Worm (Caenorhabditis elegans) whole organism, L4 larva: ENCODE data around the gene cal-4.
A peak's percentile ranks its signal among the peaks of the same experiment; 100 is the strongest.

Experiments used
- T20F7.1 ChIP-seq: fragments of 200-800 bp; sonication (Bioruptor generic); optimal IDR thresholded peaks from 2 replicates; lab custom pipeline; 2018; ENCODE audit warnings: mild to moderate bottlenecking, missing genetic modification characterization, missing compliant biosample characterization
- Y105C5A.15 ChIP-seq: fragments of 200-800 bp; sonication (Bioruptor generic); IDR thresholded peaks from 2 replicates; pipeline ENCODE4 v1.3.6; 2022; ENCODE audit warnings: missing genetic modification characterization, missing compliant biosample characterization
- Y48G9A.11 ChIP-seq: fragments of 200-800 bp; sonication (Bioruptor generic); IDR thresholded peaks from 2 replicates; pipeline ENCODE4 v1.3.6; 2022; ENCODE audit warnings: missing genetic modification reagents, missing genetic modification characterization, missing compliant biosample characterization
- ZK546.5 ChIP-seq, 2 experiments: sonication (generic microtip); optimal IDR thresholded peaks; 2 replicates each; lab custom pipeline; 2017; ENCODE audit warnings: missing biosample characterization in 2 of 2, missing genetic modification characterization in 2 of 2
- aly-2 ChIP-seq: sonication (generic microtip); optimal IDR thresholded peaks from 2 replicates; lab custom pipeline; 2018; ENCODE audit warnings: missing biosample characterization, missing genetic modification characterization
- attf-4 ChIP-seq: sonication (generic microtip); optimal IDR thresholded peaks from 3 replicates; lab custom pipeline; 2017; ENCODE audit warnings: missing biosample characterization, missing genetic modification characterization
- ceh-32 ChIP-seq: sonication (generic microtip); optimal IDR thresholded peaks from 2 replicates; lab custom pipeline; 2016; ENCODE audit warnings: mild to moderate bottlenecking, missing genetic modification characterization, missing compliant biosample characterization; ENCODE audit not compliant: poor library complexity
- ceh-44 ChIP-seq: fragments of 200-800 bp; sonication (Bioruptor generic); IDR thresholded peaks from 2 replicates; pipeline ENCODE4 v1.3.6; 2022; ENCODE audit warnings: missing genetic modification reagents, missing genetic modification characterization, missing compliant biosample characterization
- ceh-62 ChIP-seq: sonication (generic microtip); optimal IDR thresholded peaks from 2 replicates; lab custom pipeline; 2017; ENCODE audit warnings: missing biosample characterization, missing genetic modification characterization
- ceh-82 ChIP-seq: sonication (generic microtip); optimal IDR thresholded peaks from 2 replicates; lab custom pipeline; 2017; ENCODE audit warnings: missing biosample characterization, missing genetic modification characterization
- ces-1 ChIP-seq: fragments of 150-350 bp; sonication (generic microtip); optimal IDR thresholded peaks from 4 replicates; lab custom pipeline; 2014; ENCODE audit warnings: missing biosample characterization, missing genetic modification reagents, missing genetic modification characterization
- cey-2 ChIP-seq: sonication (generic microtip); optimal IDR thresholded peaks from 3 replicates; lab custom pipeline; 2017; ENCODE audit warnings: missing genetic modification characterization, mild to moderate bottlenecking, missing compliant biosample characterization, antibody characterized with exemption, borderline replicate concordance; ENCODE audit not compliant: insufficient read depth
- ctbp-1 ChIP-seq: fragments of 200-800 bp; sonication (Bioruptor generic); IDR thresholded peaks from 2 replicates; pipeline ENCODE4 v1.3.6; 2022; ENCODE audit warnings: missing genetic modification reagents, missing genetic modification characterization, missing compliant biosample characterization
- daf-12 ChIP-seq: fragments of 150-350 bp; optimal IDR thresholded peaks from 2 replicates; lab custom pipeline; 2014; ENCODE audit warnings: missing biosample characterization, missing genetic modification reagents, missing genetic modification characterization
- dmd-8 ChIP-seq: fragments of 200-800 bp; sonication (Bioruptor generic); IDR thresholded peaks from 2 replicates; pipeline ENCODE4 v1.3.6; 2022; ENCODE audit warnings: missing genetic modification characterization, missing compliant biosample characterization
- dpl-1 ChIP-seq: fragments of 150-350 bp; optimal IDR thresholded peaks from 2 replicates; lab custom pipeline; 2014; ENCODE audit warnings: missing biosample characterization, missing genetic modification reagents, missing genetic modification characterization
- dve-1 ChIP-seq: sonication (generic microtip); optimal IDR thresholded peaks from 2 replicates; lab custom pipeline; 2017; ENCODE audit warnings: antibody characterized with exemption, mild to moderate bottlenecking, missing genetic modification characterization, missing compliant biosample characterization; ENCODE audit not compliant: insufficient read depth
- egl-43 ChIP-seq: fragments of 200-800 bp; sonication (Bioruptor generic); IDR thresholded peaks from 2 replicates; pipeline ENCODE4 v1.3.6; 2022; ENCODE audit warnings: missing genetic modification reagents, missing genetic modification characterization, missing compliant biosample characterization
- fkh-10 ChIP-seq: fragments of 150-350 bp; optimal IDR thresholded peaks from 2 replicates; lab custom pipeline; 2014; ENCODE audit warnings: missing biosample characterization, missing genetic modification reagents, missing genetic modification characterization
- fos-1 ChIP-seq: fragments of 150-350 bp; optimal IDR thresholded peaks from 2 replicates; lab custom pipeline; 2014; ENCODE audit warnings: missing biosample characterization, missing genetic modification characterization
- hmg-1.1 ChIP-seq: fragments of 200-800 bp; sonication (Bioruptor generic); IDR thresholded peaks from 2 replicates; pipeline ENCODE4 v1.3.6; 2022; ENCODE audit warnings: missing genetic modification reagents, missing genetic modification characterization, missing compliant biosample characterization
- jun-1 ChIP-seq: fragments of 150-350 bp; optimal IDR thresholded peaks from 2 replicates; lab custom pipeline; 2014; ENCODE audit warnings: missing biosample characterization, missing genetic modification reagents, missing genetic modification characterization
- lim-7 ChIP-seq: fragments of 200-800 bp; sonication (Bioruptor generic); IDR thresholded peaks from 2 replicates; pipeline ENCODE4 v1.3.6; 2022; ENCODE audit warnings: missing genetic modification characterization, missing compliant biosample characterization
- lin-15B ChIP-seq: fragments of 150-350 bp; sonication (generic microtip); optimal IDR thresholded peaks from 3 replicates; lab custom pipeline; 2014; ENCODE audit warnings: missing biosample characterization, missing genetic modification characterization
- lin-39 ChIP-seq: fragments of 150-350 bp; optimal IDR thresholded peaks from 2 replicates; lab custom pipeline; 2014; ENCODE audit warnings: missing biosample characterization, missing genetic modification reagents, missing genetic modification characterization
- lsy-2 ChIP-seq, 2 experiments: fragments of 150-350 bp in 1 of 2; sonication (generic microtip) in 1 of 2; optimal IDR thresholded peaks; 2 replicates each; lab custom pipeline; 2014 to 2017; ENCODE audit warnings: missing biosample characterization in 2 of 2, missing genetic modification characterization in 2 of 2
- madf-9 ChIP-seq: fragments of 200-800 bp; sonication (Bioruptor generic); conservative IDR thresholded peaks from 2 replicates; pipeline ENCODE4 v1.3.6; 2022; ENCODE audit warnings: missing genetic modification reagents, missing genetic modification characterization, missing compliant biosample characterization
- mdl-1 ChIP-seq, 2 experiments: fragments of 150-350 bp in 1 of 2; sonication (generic microtip) in 1 of 2; optimal IDR thresholded peaks; 2 replicates each; lab custom pipeline; 2014 to 2017; ENCODE audit warnings: missing biosample characterization in 2 of 2, missing genetic modification characterization in 2 of 2
- mdt-29 ChIP-seq: fragments of 200-800 bp; sonication (Bioruptor generic); IDR thresholded peaks from 2 replicates; pipeline ENCODE4 v1.3.6; 2022; ENCODE audit warnings: missing genetic modification reagents, missing genetic modification characterization, missing compliant biosample characterization
- mep-1 ChIP-seq: fragments of 150-350 bp; sonication (generic microtip); optimal IDR thresholded peaks from 3 replicates; lab custom pipeline; 2014; ENCODE audit warnings: missing biosample characterization, missing genetic modification characterization
- mes-2 ChIP-seq: sonication (generic microtip); optimal IDR thresholded peaks from 2 replicates; lab custom pipeline; 2016; ENCODE audit warnings: missing genotype, mild to moderate bottlenecking, missing genetic modification characterization, missing compliant biosample characterization; ENCODE audit not compliant: poor library complexity, severe bottlenecking
- mxl-3 ChIP-seq: fragments of 200-800 bp; sonication (Bioruptor generic); optimal IDR thresholded peaks from 2 replicates; lab custom pipeline; 2018; ENCODE audit warnings: mild to moderate bottlenecking, missing genetic modification characterization, missing compliant biosample characterization
- nhr-11 ChIP-seq: fragments of 150-350 bp; optimal IDR thresholded peaks from 2 replicates; lab custom pipeline; 2014; ENCODE audit warnings: missing biosample characterization, missing genetic modification characterization
- nhr-237 ChIP-seq: sonication (generic microtip); optimal IDR thresholded peaks from 2 replicates; lab custom pipeline; 2017; ENCODE audit warnings: missing biosample characterization, missing genetic modification characterization
- php-3 ChIP-seq: fragments of 200-800 bp; sonication (Bioruptor generic); IDR thresholded peaks from 2 replicates; pipeline ENCODE4 v1.3.6; 2022; ENCODE audit warnings: missing genetic modification reagents, missing genetic modification characterization, missing compliant biosample characterization
- rbr-2 ChIP-seq: sonication (generic microtip); optimal IDR thresholded peaks from 2 replicates; lab custom pipeline; 2016; ENCODE audit warnings: missing genotype, missing genetic modification characterization, missing compliant biosample characterization
- set-16 ChIP-seq: fragments of 200-800 bp; sonication (Bioruptor generic); IDR thresholded peaks from 2 replicates; pipeline ENCODE4 v1.3.6; 2022; ENCODE audit warnings: missing genetic modification reagents, missing genetic modification characterization, missing compliant biosample characterization
- skn-1 ChIP-seq: fragments of 150-350 bp; optimal IDR thresholded peaks from 2 replicates; lab custom pipeline; 2014; ENCODE audit warnings: missing biosample characterization, missing genetic modification characterization
- snpc-1.2 ChIP-seq: fragments of 200-800 bp; sonication (Bioruptor generic); IDR thresholded peaks from 2 replicates; pipeline ENCODE4 v1.3.6; 2022; ENCODE audit warnings: missing genetic modification reagents, missing genetic modification characterization, missing compliant biosample characterization
- snpc-4 ChIP-seq: fragments of 150-350 bp; optimal IDR thresholded peaks from 2 replicates; lab custom pipeline; 2014; ENCODE audit warnings: missing biosample characterization, missing genetic modification characterization
- spr-1 ChIP-seq: sonication (generic microtip); optimal IDR thresholded peaks from 2 replicates; lab custom pipeline; 2016; ENCODE audit warnings: mild to moderate bottlenecking, missing genetic modification characterization, missing compliant biosample characterization
- tra-1 ChIP-seq: fragments of 200-800 bp; sonication (Bioruptor generic); IDR thresholded peaks from 2 replicates; pipeline ENCODE4 v1.3.6; 2022; ENCODE audit warnings: missing genetic modification reagents, missing genetic modification characterization, missing compliant biosample characterization
- unc-39 ChIP-seq: sonication (generic microtip); optimal IDR thresholded peaks from 2 replicates; lab custom pipeline; 2017; ENCODE audit warnings: missing biosample characterization, missing genetic modification characterization
- ztf-7 ChIP-seq: fragments of 150-350 bp; optimal IDR thresholded peaks from 2 replicates; lab custom pipeline; 2014; ENCODE audit warnings: missing biosample characterization, missing genetic modification characterization

The cal-4 gene

ce11 chrIV:10499948-10500356, 21.3 kb upstream of the cal-4 start (continued):
- no peak for TF ChIP-seq ceh-44
- TF ChIP-seq ces-1 (GFP tag; lab: Kevin White, UChicago): no peak
- TF ChIP-seq cey-2 (tag; lab: Kevin White, UChicago): no peak
- no peak for TF ChIP-seq spr-1
- TF ChIP-seq fos-1 (tag; lab: Kevin White, UChicago): no peak
- peak; percentile 63 to 65 for TF ChIP-seq lsy-2 (tag; optimal IDR thresholded peaks at IDR 0.05; lab: Kevin White, UChicago)
- no peak for TF ChIP-seq dmd-8
- TF ChIP-seq ztf-7 (tag; lab: Kevin White, UChicago): no peak
- peak; percentile 48; the same call in 1 of the 2 replicates for TF ChIP-seq tra-1
- peak; percentile 71 for TF ChIP-seq hmg-1.1
- TF ChIP-seq lim-7 (GFP tag; lab: Robert Waterston, UW): no peak
- TF ChIP-seq madf-9 (GFP tag; lab: Robert Waterston, UW): no peak
- no peak for TF ChIP-seq dpl-1 (GFP tag; lab: Kevin White, UChicago)
- no peak for TF ChIP-seq skn-1
- no peak for TF ChIP-seq jun-1 (tag; lab: Kevin White, UChicago)
- peak; percentile 74 for TF ChIP-seq ctbp-1
- TF ChIP-seq php-3 (GFP tag; lab: Robert Waterston, UW): no peak
- TF ChIP-seq mes-2 (tag; lab: Kevin White, UChicago): peak; percentile 31
- no peak for TF ChIP-seq ceh-82 (tag; lab: Kevin White, UChicago)
- peak; percentile 12 for TF ChIP-seq mxl-3 (GFP tag; lab: Kevin White, UChicago)
- no peak for TF ChIP-seq lin-15B (tag; lab: Kevin White, UChicago)
- TF ChIP-seq mdt-29: no peak
- TF ChIP-seq nhr-237 (tag; lab: Kevin White, UChicago): no peak
- TF ChIP-seq Y105C5A.15 (GFP tag; lab: Robert Waterston, UW): no peak
- no peak for TF ChIP-seq aly-2 (tag; lab: Kevin White, UChicago)
- TF ChIP-seq egl-43 (GFP tag; lab: Robert Waterston, UW): 0 out of 2 replicates have a peak, but pooled peaks have one; percentile 60
- no peak for TF ChIP-seq ceh-62 (tag; lab: Kevin White, UChicago)
- peak; percentile 69 for TF ChIP-seq set-16 (GFP tag; lab: Robert Waterston, UW)
- no peak for TF ChIP-seq T20F7.1 (GFP tag; lab: Kevin White, UChicago)
- TF ChIP-seq nhr-11 (tag; lab: Kevin White, UChicago): peak; percentile 42
- TF ChIP-seq mdl-1 (tag; optimal IDR thresholded peaks at IDR 0.05; lab: Kevin White, UChicago): peak in 1 of 2 experiments; percentile 54
- peak; percentile 73 for TF ChIP-seq rbr-2 (tag; lab: Kevin White, UChicago)
- TF ChIP-seq, all 104 proteins: peak for 24

- TF ChIP-seq attf-4 (tag; lab: Kevin White, UChicago): no peak
- TF ChIP-seq ZK546.5 (tag; optimal IDR thresholded peaks at IDR 0.05; lab: Kevin White, UChicago): no peak
- no peak for TF ChIP-seq snpc-1.2 (GFP tag; lab: Robert Waterston, UW)
- no peak for TF ChIP-seq nhr-11 (tag; lab: Kevin White, UChicago)
- TF ChIP-seq snpc-4 (tag; lab: Kevin White, UChicago): no peak
- no peak for TF ChIP-seq daf-12 (tag; lab: Kevin White, UChicago)
- no peak for TF ChIP-seq dve-1
- no peak for TF ChIP-seq mep-1
- no peak for TF ChIP-seq ceh-32
- TF ChIP-seq lin-39 (tag; lab: Kevin White, UChicago): no peak
- TF ChIP-seq fos-1 (tag; lab: Kevin White, UChicago): no peak
- no peak for TF ChIP-seq ztf-7 (tag; lab: Kevin White, UChicago)
- no peak for TF ChIP-seq nhr-237 (tag; lab: Kevin White, UChicago)
- TF ChIP-seq unc-39 (tag; lab: Kevin White, UChicago): no peak
- no peak for TF ChIP-seq cey-2 (tag; lab: Kevin White, UChicago)
- TF ChIP-seq fkh-10 (GFP tag; lab: Kevin White, UChicago): no peak
- TF ChIP-seq Y48G9A.11 (GFP tag; lab: Robert Waterston, UW): no peak
Measured at ce11 chrIV:10500481-10500880, 20.7 kb upstream of the cal-4 start.
